Worm (Caenorhabditis elegans) whole organism, early embryonic: ENCODE measurements around the gene rfc-1.

Source experiments
- B0310.2 ChIP-seq: sonication (generic microtip); optimal IDR thresholded peaks from 2 replicates; lab custom pipeline; 2016; ENCODE audit warnings: mild to moderate bottlenecking, missing genetic modification characterization, missing compliant biosample characterization
- F13C5.2 ChIP-seq: sonication (generic microtip); optimal IDR thresholded peaks from 2 replicates; lab custom pipeline; 2017; ENCODE audit warnings: mild to moderate bottlenecking, missing genetic modification characterization, inconsistent platforms, missing compliant biosample characterization
- aly-1 ChIP-seq: sonication (generic microtip); optimal IDR thresholded peaks from 2 replicates; lab custom pipeline; 2016; ENCODE audit warnings: missing genetic modification characterization, missing compliant biosample characterization
- ama-1 ChIP-seq: fragments of 150-350 bp; optimal IDR thresholded peaks from 2 replicates; lab custom pipeline; 2014
- ceh-13 ChIP-seq: fragments of 200-800 bp; sonication (Bioruptor generic); optimal IDR thresholded peaks from 2 replicates; lab custom pipeline; 2018; ENCODE audit warnings: mild to moderate bottlenecking, missing genetic modification characterization, missing compliant biosample characterization
- ceh-36 ChIP-seq: sonication (generic microtip); optimal IDR thresholded peaks from 2 replicates; lab custom pipeline; 2016; ENCODE audit warnings: missing genetic modification characterization, inconsistent platforms, missing compliant biosample characterization
- ets-7 ChIP-seq: sonication (generic microtip); optimal IDR thresholded peaks from 2 replicates; lab custom pipeline; 2016; ENCODE audit warnings: missing genotype, missing genetic modification characterization, missing compliant biosample characterization
- flt-1 ChIP-seq: fragments of 200-800 bp; sonication (Bioruptor generic); IDR thresholded peaks from 2 replicates; pipeline ENCODE4 v1.3.6; 2022; ENCODE audit warnings: missing genetic modification characterization, missing compliant biosample characterization
- hmbx-1 ChIP-seq: sonication (generic microtip); optimal IDR thresholded peaks from 2 replicates; lab custom pipeline; 2016; ENCODE audit warnings: mild to moderate bottlenecking, missing genetic modification characterization, missing compliant biosample characterization
- hmg-4 ChIP-seq: fragments of 200-800 bp; sonication (Bioruptor generic); optimal IDR thresholded peaks from 2 replicates; lab custom pipeline; 2018; ENCODE audit warnings: mild to moderate bottlenecking, missing genetic modification characterization, missing compliant biosample characterization
- hnd-1 ChIP-seq: sonication (generic microtip); optimal IDR thresholded peaks from 2 replicates; lab custom pipeline; 2016; ENCODE audit warnings: missing genetic modification characterization, missing compliant biosample characterization
- pes-1 ChIP-seq: fragments of 200-800 bp; sonication (Bioruptor generic); IDR thresholded peaks from 2 replicates; pipeline ENCODE4 v1.3.6; 2022; ENCODE audit warnings: missing genetic modification reagents, missing genetic modification characterization, missing compliant biosample characterization
- scrt-1 ChIP-seq: fragments of 200-800 bp; sonication (Bioruptor generic); IDR thresholded peaks from 2 replicates; pipeline ENCODE4 v1.3.6; 2022; ENCODE audit warnings: missing genetic modification characterization, missing compliant biosample characterization
- sea-1 ChIP-seq: fragments of 200-800 bp; sonication (Bioruptor generic); conservative IDR thresholded peaks from 2 replicates; pipeline ENCODE4 v1.3.6; 2022; ENCODE audit warnings: missing genetic modification characterization, missing compliant biosample characterization
- tbx-11 ChIP-seq: fragments of 200-800 bp; sonication (Bioruptor generic); IDR thresholded peaks from 2 replicates; pipeline ENCODE4 v1.3.6; 2022; ENCODE audit warnings: missing genetic modification characterization, missing compliant biosample characterization
- tbx-37 ChIP-seq: fragments of 200-800 bp; sonication (Bioruptor generic); conservative IDR thresholded peaks from 2 replicates; pipeline ENCODE4 v1.3.6; 2022; ENCODE audit warnings: missing genetic modification reagents, missing genetic modification characterization, missing compliant biosample characterization
- tra-4 ChIP-seq: sonication (generic microtip); optimal IDR thresholded peaks from 2 replicates; lab custom pipeline; 2017; ENCODE audit warnings: missing genetic modification characterization, missing compliant biosample characterization

Gene rfc-1

DNA sequence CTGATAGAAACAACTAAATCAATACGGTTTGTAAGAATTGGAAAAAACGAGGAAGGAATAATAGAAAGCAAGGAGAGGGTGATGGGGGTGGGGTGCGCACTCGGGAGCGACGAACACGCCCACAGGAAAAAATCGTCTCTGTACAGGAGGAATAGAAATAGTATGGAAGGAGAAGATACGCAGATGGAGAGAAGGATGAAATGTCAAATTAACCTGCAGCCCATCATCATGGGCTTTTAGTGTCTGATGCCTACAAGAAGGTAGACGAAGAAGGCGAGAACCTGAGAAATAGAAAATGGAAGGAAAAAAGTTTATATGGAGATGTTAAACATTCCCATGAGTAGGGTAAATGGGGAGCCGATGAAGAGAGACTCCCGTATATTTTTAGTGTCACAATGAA, 10.7 kb downstream of the rfc-1 start, which contains the start of gene F43D2.6:
TSS of gene F43D2.6 (minus strand) at position 62 of the 400 bp plus-strand sequence.
- TF ChIP-seq hmg-4 (GFP tag; lab: Kevin White, UChicago): no peak
- no peak for TF ChIP-seq flt-1 (GFP tag; lab: Robert Waterston, UW)
- TF ChIP-seq B0310.2: no peak
- no peak for TF ChIP-seq hmbx-1

DNA sequence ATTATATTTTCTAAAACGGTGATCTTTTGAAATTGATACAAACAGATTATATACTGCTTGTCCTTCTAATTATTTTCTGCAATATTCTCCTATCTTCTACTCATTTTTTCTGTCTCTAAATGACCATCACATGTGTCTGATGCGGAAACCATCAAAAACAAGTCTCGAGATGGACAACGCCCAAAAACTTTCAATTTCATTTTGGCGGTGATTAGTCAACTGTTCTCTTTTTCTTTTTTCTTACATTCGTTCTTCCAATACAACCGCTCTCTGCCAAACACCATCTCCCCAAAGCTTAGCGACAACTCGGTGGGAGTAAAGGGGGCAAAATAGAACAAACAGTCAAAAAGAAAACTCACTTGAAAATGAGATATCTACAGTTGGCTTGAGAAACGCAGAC, 12.5 kb downstream of the rfc-1 start:
- TF ChIP-seq pes-1 (GFP tag; lab: Robert Waterston, UW) (no peak), hmg-4 (GFP tag; lab: Kevin White, UChicago) (no peak), flt-1 (GFP tag; lab: Robert Waterston, UW) (no peak), tra-4 (no peak), B0310.2 (no peak), sea-1 (GFP tag; lab: Robert Waterston, UW) (no peak), tbx-11 (GFP tag; lab: Robert Waterston, UW) (no peak), ama-1 (lab: Kevin White, UChicago) (no peak), ets-7 (tag; lab: Kevin White, UChicago) (no peak)

DNA sequence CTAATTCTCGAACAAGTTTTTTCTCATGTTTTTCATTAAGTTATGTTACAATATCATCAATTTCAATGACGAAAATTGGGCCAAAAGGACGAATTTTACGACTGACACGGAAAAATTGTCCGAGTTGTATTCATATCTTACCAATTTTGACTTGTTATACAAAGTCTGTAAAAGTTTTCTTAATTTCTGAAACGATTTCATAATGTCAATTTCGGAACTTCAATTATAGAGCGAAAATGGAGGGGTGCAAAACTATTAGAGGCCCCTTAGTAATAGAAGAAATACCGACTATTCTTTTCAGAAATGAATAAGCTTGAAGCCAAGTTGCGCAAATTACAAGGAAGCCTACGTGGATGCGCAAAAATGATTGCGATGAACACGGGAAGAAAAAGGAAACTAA, 14.2 kb downstream of the rfc-1 start, which contains the start of gene F43D2.3:
TSS of gene F43D2.3 (plus strand) at position 301 of the 400 bp plus-strand sequence.
- TF ChIP-seq F13C5.2 (tag; lab: Kevin White, UChicago) (no peak), tra-4 (no peak), sea-1 (GFP tag; lab: Robert Waterston, UW) (no peak), ceh-36 (tag; lab: Kevin White, UChicago) (no peak), scrt-1 (GFP tag; lab: Robert Waterston, UW) (no peak), hnd-1 (tag; lab: Kevin White, UChicago) (no peak)

DNA sequence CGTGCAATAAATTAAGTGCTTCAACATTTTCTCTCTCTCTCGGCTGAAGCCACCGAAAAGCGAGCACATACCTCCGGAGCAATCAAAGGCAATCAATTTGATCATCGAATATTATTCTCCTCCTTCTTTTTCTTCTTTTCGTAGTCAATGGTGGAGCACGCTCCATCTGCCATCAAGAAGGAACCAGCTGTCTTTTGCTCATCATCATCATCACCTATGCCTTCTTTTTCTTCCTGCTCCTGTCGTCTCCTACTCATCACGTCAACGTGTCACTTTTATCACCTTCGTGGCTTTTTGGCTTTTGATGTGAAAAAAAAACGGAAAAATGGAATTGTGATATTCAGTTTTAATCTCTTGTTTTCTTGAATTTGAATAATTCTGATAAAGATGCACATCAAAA, 20.1 kb downstream of the rfc-1 start:
- TF ChIP-seq ceh-13 (GFP tag; lab: Kevin White, UChicago): no peak
- no peak for TF ChIP-seq hmg-4 (GFP tag; lab: Kevin White, UChicago)
- no peak for TF ChIP-seq sea-1 (GFP tag; lab: Robert Waterston, UW)
- no peak for TF ChIP-seq aly-1 (tag; lab: Kevin White, UChicago)
- TF ChIP-seq flt-1 (GFP tag; lab: Robert Waterston, UW): no peak
- TF ChIP-seq tbx-11 (GFP tag; lab: Robert Waterston, UW): no peak
- no peak for TF ChIP-seq B0310.2
- TF ChIP-seq hmbx-1: no peak
- no peak for TF ChIP-seq ets-7 (tag; lab: Kevin White, UChicago)
- no peak for TF ChIP-seq pes-1 (GFP tag; lab: Robert Waterston, UW)
- TF ChIP-seq tra-4: no peak
- TF ChIP-seq tbx-37 (GFP tag; lab: Robert Waterston, UW): no peak
- no peak for TF ChIP-seq ceh-36 (tag; lab: Kevin White, UChicago)
- no peak for TF ChIP-seq F13C5.2 (tag; lab: Kevin White, UChicago)

DNA sequence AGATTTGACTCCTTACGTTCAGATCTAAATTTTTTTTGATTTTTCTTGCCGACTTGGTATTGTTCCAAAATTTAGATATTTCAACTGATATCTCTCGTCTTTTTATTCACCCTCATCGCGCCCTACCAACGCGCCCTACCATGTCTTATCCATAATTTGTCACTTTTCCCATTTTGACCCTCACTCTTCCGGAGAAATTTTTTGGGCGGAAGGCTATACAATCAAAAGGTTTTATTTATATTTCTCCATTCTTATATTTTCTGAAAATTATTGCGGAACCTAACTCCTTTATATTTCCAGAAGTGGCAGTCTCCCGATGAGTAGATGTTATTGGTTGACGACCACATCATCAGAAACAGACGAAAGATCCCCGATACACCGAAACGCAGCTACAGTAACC, 24.9 kb downstream of the rfc-1 start, which contains the start of gene hot-1:
TSS of gene hot-1 (plus strand) at position 301 of the 400 bp plus-strand sequence.
- TF ChIP-seq aly-1 (tag; lab: Kevin White, UChicago) (no peak), ceh-36 (tag; lab: Kevin White, UChicago) (no peak), hmbx-1 (no peak), B0310.2 (no peak), F13C5.2 (tag; lab: Kevin White, UChicago) (no peak), ceh-13 (GFP tag; lab: Kevin White, UChicago) (no peak), sea-1 (GFP tag; lab: Robert Waterston, UW) (no peak), ama-1 (lab: Kevin White, UChicago) (no peak), ets-7 (tag; lab: Kevin White, UChicago) (no peak), scrt-1 (GFP tag; lab: Robert Waterston, UW) (no peak), pes-1 (GFP tag; lab: Robert Waterston, UW) (no peak), hnd-1 (tag; lab: Kevin White, UChicago) (no peak), tbx-11 (GFP tag; lab: Robert Waterston, UW) (no peak), tbx-37 (GFP tag; lab: Robert Waterston, UW) (no peak), flt-1 (GFP tag; lab: Robert Waterston, UW) (no peak), hmg-4 (GFP tag; lab: Kevin White, UChicago) (no peak)

DNA sequence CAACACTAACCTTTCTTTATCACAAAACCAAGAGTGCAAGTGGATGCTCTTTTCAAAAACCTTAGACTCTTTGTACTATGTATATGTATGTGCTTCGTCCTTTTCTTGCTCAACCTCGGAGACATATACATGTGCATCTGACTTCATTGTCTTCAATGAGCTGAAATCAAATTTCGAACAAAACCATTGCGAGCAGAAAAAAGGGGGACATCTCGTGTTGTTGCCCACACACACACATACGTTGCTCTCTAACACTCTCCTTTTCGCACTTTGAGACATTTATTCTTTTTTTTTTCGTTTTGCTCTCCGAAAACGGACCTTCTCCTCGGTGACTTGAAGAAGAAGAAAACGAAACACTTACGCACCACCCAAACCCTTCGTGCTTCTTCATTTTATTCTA, 25.5 kb downstream of the rfc-1 start:
- TF ChIP-seq hmg-4 (GFP tag; lab: Kevin White, UChicago): no peak

ce11 chrV:14617711-14618110, 28.1 kb downstream of the rfc-1 start:
- TF ChIP-seq hmbx-1 (no peak), hmg-4 (GFP tag; lab: Kevin White, UChicago) (no peak), ceh-13 (GFP tag; lab: Kevin White, UChicago) (no peak), ets-7 (tag; lab: Kevin White, UChicago) (no peak), sea-1 (GFP tag; lab: Robert Waterston, UW) (no peak), pes-1 (GFP tag; lab: Robert Waterston, UW) (no peak), aly-1 (tag; lab: Kevin White, UChicago) (no peak), flt-1 (GFP tag; lab: Robert Waterston, UW) (no peak), tra-4 (no peak)

ce11 chrV:14615671-14616070, 30.1 kb downstream of the rfc-1 start:
- TF ChIP-seq hnd-1 (tag; lab: Kevin White, UChicago) (no peak), flt-1 (GFP tag; lab: Robert Waterston, UW) (no peak)
